Worm (Caenorhabditis elegans): ENCODE measurements around the gene T01D1.7.
A peak's percentile ranks its signal among the peaks of the same experiment; 100 is the strongest.

The T01D1.7 gene

ce11 chrII:158004-158731 is 15.4 kb downstream of the T01D1.7 start:
- TF ChIP-seq ham-2 (GFP tag; optimal IDR thresholded peaks at IDR 0.05) (peak; percentile 52), ceh-83 (GFP tag; optimal IDR thresholded peaks at IDR 0.05) (no peak), ces-1 (GFP tag; optimal IDR thresholded peaks at IDR 0.05) (peak; percentile 90), blmp-1 (tag; optimal IDR thresholded peaks at IDR 0.05) (peak; percentile 59)

DNA sequence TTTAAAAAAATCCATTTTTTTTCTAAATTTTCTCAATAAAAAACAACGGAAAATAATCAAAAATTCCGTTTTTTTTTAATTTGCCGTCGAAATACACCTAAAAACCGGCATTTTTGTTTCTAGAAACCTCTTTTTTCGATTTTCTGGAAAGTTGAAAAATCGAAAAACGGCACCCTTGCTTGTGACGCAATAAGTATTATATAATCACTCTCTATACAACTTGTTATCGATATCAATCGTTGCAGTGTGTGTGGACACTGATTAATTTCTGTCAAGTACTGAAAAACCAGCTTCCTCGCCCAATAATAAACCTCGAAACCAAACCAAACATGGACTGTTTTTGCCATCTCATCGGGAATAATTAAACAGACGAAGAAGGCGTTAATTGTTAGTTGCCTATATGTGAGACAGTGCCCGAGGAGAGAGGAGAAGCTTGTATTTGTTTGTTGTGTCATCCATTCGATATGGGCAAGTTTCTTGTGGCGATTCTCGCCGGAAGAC is 16.5 kb downstream of the T01D1.7 start:
- TF ChIP-seq drap-1 (GFP tag; optimal IDR thresholded peaks at IDR 0.05) (no peak), zip-8 (tag; optimal IDR thresholded peaks at IDR 0.05) (peak; percentile 75), ham-2 (GFP tag; optimal IDR thresholded peaks at IDR 0.05) (no peak), ztf-11 (tag; optimal IDR thresholded peaks at IDR 0.05) (no peak)

ce11 chrII:155904-156303 is 17.7 kb downstream of the T01D1.7 start, which contains the start of gene mrpl-28:
TSS of gene mrpl-28 (minus strand) at chrII:156009.
- TF ChIP-seq ham-2 (GFP tag; optimal IDR thresholded peaks at IDR 0.05) (no peak), elt-3 (tag; optimal IDR thresholded peaks at IDR 0.05) (no peak), zip-8 (tag; optimal IDR thresholded peaks at IDR 0.05) (no peak), pha-4 (tag; optimal IDR thresholded peaks at IDR 0.05) (peak; percentile 86), bed-3 (GFP tag; optimal IDR thresholded peaks at IDR 0.05) (no peak), cnd-1 (tag; optimal IDR thresholded peaks at IDR 0.05) (no peak), unc-120 (tag; optimal IDR thresholded peaks at IDR 0.05; ENCODE audit: poor library complexity, severe bottlenecking) (no peak), snpc-4 (tag; optimal IDR thresholded peaks at IDR 0.05) (no peak), nhr-28 (tag; optimal IDR thresholded peaks at IDR 0.05) (no peak), sptf-1 (tag; optimal IDR thresholded peaks at IDR 0.05) (peak; percentile 15), ceh-43 (GFP tag; optimal IDR thresholded peaks at IDR 0.05) (no peak), ces-1 (GFP tag; optimal IDR thresholded peaks at IDR 0.05) (peak; percentile 81), nhr-237 (tag; optimal IDR thresholded peaks at IDR 0.05) (peak; percentile 84), unc-62 (GFP tag; optimal IDR thresholded peaks at IDR 0.05) (no peak), ceh-83 (GFP tag; optimal IDR thresholded peaks at IDR 0.05) (no peak), mls-2 (tag; optimal IDR thresholded peaks at IDR 0.05) (no peak), nhr-12 (tag; optimal IDR thresholded peaks at IDR 0.05) (no peak), blmp-1 (tag; optimal IDR thresholded peaks at IDR 0.05) (no peak), lin-13 (tag; optimal IDR thresholded peaks at IDR 0.05) (peak; percentile 93), mab-5 (tag; optimal IDR thresholded peaks at IDR 0.05) (no peak), elt-1 (tag; optimal IDR thresholded peaks at IDR 0.05; ENCODE audit: borderline replicate concordance, insufficient read depth) (no peak), drap-1 (GFP tag; optimal IDR thresholded peaks at IDR 0.05) (no peak), M03D4.4 (tag; optimal IDR thresholded peaks at IDR 0.05) (no peak), ceh-39 (tag; optimal IDR thresholded peaks at IDR 0.05) (peak; percentile 74), lsy-2 (tag; optimal IDR thresholded peaks at IDR 0.05) (peak; percentile 75), mep-1 (tag; optimal IDR thresholded peaks at IDR 0.05) (peak; percentile 78), sem-2 (GFP tag; optimal IDR thresholded peaks at IDR 0.05) (no peak), ztf-11 (tag; optimal IDR thresholded peaks at IDR 0.05) (no peak), tbx-8 (GFP tag; optimal IDR thresholded peaks at IDR 0.05) (no peak), hlh-1 (tag; optimal IDR thresholded peaks at IDR 0.05) (peak; percentile 29)

DNA sequence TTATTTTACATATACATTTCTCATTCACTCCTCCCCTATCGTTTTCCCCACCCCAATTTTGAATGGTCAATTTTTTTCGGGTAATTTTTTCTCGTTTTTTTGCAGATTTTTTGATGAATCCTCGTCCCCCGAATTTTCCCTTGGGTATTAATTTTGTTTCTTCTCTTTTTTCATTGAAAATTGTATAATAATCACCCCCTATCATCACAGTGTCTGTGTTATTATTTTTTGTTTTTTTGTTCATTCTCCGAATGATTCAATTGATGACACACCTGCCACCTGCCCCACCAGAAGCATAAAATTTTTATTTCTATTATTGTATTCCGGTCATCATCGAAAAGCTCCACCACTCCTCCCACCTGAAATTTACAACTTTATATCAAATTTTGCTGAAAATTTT is 21.3 kb downstream of the T01D1.7 start, which contains the start of gene T25D3.3:
Gene T25D3.3 (plus strand): TSS at position 301 of the 400 bp plus-strand sequence.
- TF ChIP-seq ces-1 (GFP tag; optimal IDR thresholded peaks at IDR 0.05), result no peak
- no peak for TF ChIP-seq ceh-39 (tag; optimal IDR thresholded peaks at IDR 0.05)
- no peak for TF ChIP-seq mls-2 (tag; optimal IDR thresholded peaks at IDR 0.05)
- no peak for TF ChIP-seq unc-62 (GFP tag; optimal IDR thresholded peaks at IDR 0.05)
- TF ChIP-seq ham-2 (GFP tag; optimal IDR thresholded peaks at IDR 0.05), result no peak
- no peak for TF ChIP-seq elt-3 (tag; optimal IDR thresholded peaks at IDR 0.05)
- no peak for TF ChIP-seq bed-3 (GFP tag; optimal IDR thresholded peaks at IDR 0.05)
- no peak for TF ChIP-seq blmp-1 (tag; optimal IDR thresholded peaks at IDR 0.05)
- no peak for TF ChIP-seq ceh-83 (GFP tag; optimal IDR thresholded peaks at IDR 0.05)
- TF ChIP-seq lsy-2 (tag; optimal IDR thresholded peaks at IDR 0.05), result no peak
- no peak for TF ChIP-seq nhr-28 (tag; optimal IDR thresholded peaks at IDR 0.05)
- no peak for TF ChIP-seq mep-1 (tag; optimal IDR thresholded peaks at IDR 0.05)
- no peak for TF ChIP-seq zip-8 (tag; optimal IDR thresholded peaks at IDR 0.05)
- TF ChIP-seq pha-4 (tag; optimal IDR thresholded peaks at IDR 0.05), result no peak
- no peak for TF ChIP-seq mab-5 (tag; optimal IDR thresholded peaks at IDR 0.05)
- TF ChIP-seq unc-39 (tag; optimal IDR thresholded peaks at IDR 0.05), result no peak
- no peak for TF ChIP-seq cnd-1 (tag; optimal IDR thresholded peaks at IDR 0.05)
- TF ChIP-seq ceh-43 (GFP tag; optimal IDR thresholded peaks at IDR 0.05), result no peak

All from whole organism, mixed stage, embryonic.